Worm (Caenorhabditis elegans) whole organism, L1 larva: Measurements from ENCODE around the gene gcs-1.

Experiments used
- F16B12.6 ChIP-seq: fragments of 150-350 bp; optimal IDR thresholded peaks from 2 replicates; lab custom pipeline; 2014; ENCODE audit warnings: missing biosample characterization, missing genetic modification characterization
- Y116A8C.19 ChIP-seq: sonication (generic microtip); optimal IDR thresholded peaks from 2 replicates; lab custom pipeline; 2016; ENCODE audit warnings: missing compliant biosample characterization, missing genetic modification characterization, borderline replicate concordance
- aha-1 ChIP-seq: fragments of 150-350 bp; optimal IDR thresholded peaks from 2 replicates; lab custom pipeline; 2014; ENCODE audit warnings: missing biosample characterization, missing genetic modification characterization
- ama-1 ChIP-seq: fragments of 150-350 bp; optimal IDR thresholded peaks from 2 replicates; lab custom pipeline; 2014
- blmp-1 ChIP-seq: fragments of 150-350 bp; optimal IDR thresholded peaks from 2 replicates; lab custom pipeline; 2014; ENCODE audit warnings: missing biosample characterization, missing genetic modification characterization
- ceh-82 ChIP-seq, 3 experiments: fragments of 150-350 bp in 1 of 3; sonication (generic microtip) in 2 of 3; optimal IDR thresholded peaks; 2 replicates each; lab custom pipeline; 2014 to 2017; ENCODE audit warnings: missing biosample characterization in 3 of 3, missing genetic modification characterization in 3 of 3
- dpl-1 ChIP-seq, 3 experiments: fragments of 150-350 bp in 2 of 3; sonication (generic microtip) in 1 of 3; optimal IDR thresholded peaks; 2 replicates each; lab custom pipeline; 2014 to 2017; ENCODE audit warnings: missing biosample characterization in 3 of 3, missing genetic modification characterization in 3 of 3, missing genetic modification reagents in 3 of 3
- dsc-1 ChIP-seq: sonication (generic microtip); optimal IDR thresholded peaks from 2 replicates; lab custom pipeline; 2016; ENCODE audit warnings: mild to moderate bottlenecking, missing genetic modification characterization, missing compliant biosample characterization
- efl-1 ChIP-seq, 4 experiments: fragments of 150-350 bp; optimal IDR thresholded peaks in 3 of 4; peaks in 1 of 4; 1 replicate in 1 of 4; 2 replicates in 3 of 4; lab custom pipeline; 2014; ENCODE audit warnings: missing biosample characterization in 2 of 4, missing genetic modification characterization in 2 of 4, missing genetic modification reagents in 2 of 4
- elt-2 ChIP-seq: sonication (generic microtip); optimal IDR thresholded peaks from 2 replicates; lab custom pipeline; 2016; ENCODE audit warnings: missing genetic modification characterization, mild to moderate bottlenecking, inconsistent platforms, missing compliant biosample characterization, missing genetic modification reagents
- fos-1 ChIP-seq: fragments of 150-350 bp; optimal IDR thresholded peaks from 2 replicates; lab custom pipeline; 2014; ENCODE audit warnings: missing biosample characterization, missing genetic modification characterization
- irx-1 ChIP-seq: sonication (generic microtip); optimal IDR thresholded peaks from 2 replicates; lab custom pipeline; 2016; ENCODE audit warnings: missing genetic modification characterization, missing compliant biosample characterization
- jun-1 ChIP-seq: fragments of 150-350 bp; optimal IDR thresholded peaks from 2 replicates; lab custom pipeline; 2014; ENCODE audit warnings: missing biosample characterization, missing genetic modification reagents, missing genetic modification characterization
- lin-14 ChIP-seq: fragments of 200-800 bp; sonication (Bioruptor generic); optimal IDR thresholded peaks from 2 replicates; lab custom pipeline; 2018; ENCODE audit warnings: mild to moderate bottlenecking, missing genetic modification characterization, moderate library complexity, missing compliant biosample characterization
- lin-35 ChIP-seq, 2 experiments: fragments of 150-350 bp; optimal IDR thresholded peaks; 2 replicates each; lab custom pipeline; 2014; ENCODE audit warnings: missing biosample characterization in 2 of 2, missing genetic modification characterization in 2 of 2, missing genetic modification reagents in 2 of 2
- lin-39 ChIP-seq: fragments of 150-350 bp; optimal IDR thresholded peaks from 2 replicates; lab custom pipeline; 2014; ENCODE audit warnings: missing biosample characterization, missing genetic modification reagents, missing genetic modification characterization
- lsy-2 ChIP-seq, 2 experiments: fragments of 150-350 bp; optimal IDR thresholded peaks; 2 replicates each; lab custom pipeline; 2014; ENCODE audit warnings: missing biosample characterization in 2 of 2, missing genetic modification characterization in 2 of 2
- mep-1 ChIP-seq: fragments of 150-350 bp; optimal IDR thresholded peaks from 2 replicates; lab custom pipeline; 2014; ENCODE audit warnings: missing biosample characterization, missing genetic modification characterization
- nhr-12 ChIP-seq: sonication (generic microtip); optimal IDR thresholded peaks from 2 replicates; lab custom pipeline; 2017; ENCODE audit warnings: missing biosample characterization, missing genetic modification characterization
- nhr-20 ChIP-seq: sonication (generic microtip); optimal IDR thresholded peaks from 2 replicates; lab custom pipeline; 2016; ENCODE audit warnings: mild to moderate bottlenecking, missing genetic modification characterization, missing compliant biosample characterization
- nhr-237 ChIP-seq: fragments of 150-350 bp; optimal IDR thresholded peaks from 2 replicates; lab custom pipeline; 2014; ENCODE audit warnings: missing biosample characterization, missing genetic modification characterization
- nhr-28 ChIP-seq: fragments of 150-350 bp; optimal IDR thresholded peaks from 2 replicates; lab custom pipeline; 2014; ENCODE audit warnings: missing biosample characterization, missing genetic modification characterization
- nhr-71 ChIP-seq: sonication (generic microtip); optimal IDR thresholded peaks from 2 replicates; lab custom pipeline; 2016; ENCODE audit warnings: mild to moderate bottlenecking, missing genetic modification characterization, moderate library complexity, missing compliant biosample characterization
- rnt-1 ChIP-seq: sonication (generic microtip); optimal IDR thresholded peaks from 2 replicates; lab custom pipeline; 2016; ENCODE audit warnings: mild to moderate bottlenecking, missing genetic modification characterization, moderate library complexity, missing compliant biosample characterization
- skn-1 ChIP-seq: fragments of 150-350 bp; optimal IDR thresholded peaks from 2 replicates; lab custom pipeline; 2014; ENCODE audit warnings: missing biosample characterization, missing genetic modification characterization
- snu-23 ChIP-seq: sonication (generic microtip); optimal IDR thresholded peaks from 2 replicates; lab custom pipeline; 2016; ENCODE audit warnings: missing genetic modification characterization, missing compliant biosample characterization
- sptf-1 ChIP-seq: fragments of 150-350 bp; optimal IDR thresholded peaks from 2 replicates; lab custom pipeline; 2014; ENCODE audit warnings: missing biosample characterization, missing genetic modification characterization
- swsn-7 ChIP-seq: sonication (generic microtip); optimal IDR thresholded peaks from 2 replicates; lab custom pipeline; 2016; ENCODE audit warnings: missing genetic modification characterization, missing compliant biosample characterization
- tbx-2 ChIP-seq: sonication (generic microtip); optimal IDR thresholded peaks from 2 replicates; lab custom pipeline; 2016; ENCODE audit warnings: missing genetic modification characterization, missing compliant biosample characterization
- unc-30 ChIP-seq: sonication (generic microtip); optimal IDR thresholded peaks from 2 replicates; lab custom pipeline; 2017; ENCODE audit warnings: missing biosample characterization, missing genetic modification characterization
- unc-86 ChIP-seq: sonication (generic microtip); optimal IDR thresholded peaks from 2 replicates; lab custom pipeline; 2016; ENCODE audit warnings: missing genetic modification characterization, missing compliant biosample characterization

The gcs-1 gene

ce11 chrII:9078351-9078750 lies 40.2 kb upstream of the gcs-1 start (continued):
- TF ChIP-seq nhr-237 (no peak), skn-1 (tag; lab: Kevin White, UChicago) (no peak), snu-23 (GFP tag; lab: Kevin White, UChicago) (no peak), elt-2 (tag; lab: Kevin White, UChicago) (no peak), sptf-1 (tag; lab: Kevin White, UChicago) (no peak), blmp-1 (tag; lab: Kevin White, UChicago) (no peak)

- TF ChIP-seq efl-1 (optimal IDR thresholded peaks at IDR 0.05; lab: Kevin White, UChicago), result no peak
- TF ChIP-seq efl-1 (GFP tag; optimal IDR thresholded peaks at IDR 0.05 in 1 of 2; lab: Kevin White, UChicago), result peak in 1 of 2 experiments; percentile 44
- TF ChIP-seq lin-39, result no peak
- TF ChIP-seq mep-1, result no peak
- TF ChIP-seq ceh-82 (tag; optimal IDR thresholded peaks at IDR 0.05; lab: Kevin White, UChicago), result no peak
- no peak for TF ChIP-seq nhr-28 (tag; lab: Kevin White, UChicago)
- no peak for TF ChIP-seq tbx-2 (tag; lab: Kevin White, UChicago)
- TF ChIP-seq nhr-71, result peak; percentile 16
- no peak for TF ChIP-seq nhr-20 (tag; lab: Kevin White, UChicago)
- TF ChIP-seq lsy-2 (tag; optimal IDR thresholded peaks at IDR 0.05; lab: Kevin White, UChicago), result no peak
- TF ChIP-seq irx-1 (tag; lab: Kevin White, UChicago), result no peak
- peak; percentile 29 for TF ChIP-seq rnt-1 (tag; lab: Kevin White, UChicago)
- no peak for TF ChIP-seq lin-35 (GFP tag; optimal IDR thresholded peaks at IDR 0.05; lab: Kevin White, UChicago)
- TF ChIP-seq lin-14 (GFP tag; lab: Kevin White, UChicago), result peak; percentile 56
- no peak for TF ChIP-seq dsc-1 (tag; lab: Kevin White, UChicago)
- no peak for TF ChIP-seq dpl-1 (GFP tag; optimal IDR thresholded peaks at IDR 0.05; lab: Kevin White, UChicago)
- TF ChIP-seq blmp-1 (tag; lab: Kevin White, UChicago), result peak; percentile 4
These were observed 38.2 kb upstream of the gcs-1 start for ce11 chrII:9076098-9076879.

- TF ChIP-seq nhr-12 (tag; lab: Kevin White, UChicago), result no peak
- no peak for TF ChIP-seq efl-1 (optimal IDR thresholded peaks at IDR 0.05; lab: Kevin White, UChicago)
- TF ChIP-seq efl-1 (GFP tag; optimal IDR thresholded peaks at IDR 0.05 in 1 of 2; lab: Kevin White, UChicago), result peak in 1 of 2 experiments; percentile 21
These were observed 36.4 kb upstream of the gcs-1 start for ce11 chrII:9074492-9074891.

- peak; percentile 72 for TF ChIP-seq blmp-1 (tag; lab: Kevin White, UChicago)
- no peak for TF ChIP-seq Y116A8C.19 (tag; lab: Kevin White, UChicago)
- TF ChIP-seq dsc-1 (tag; lab: Kevin White, UChicago), result peak; percentile 6
- no peak for TF ChIP-seq F16B12.6
- no peak for TF ChIP-seq nhr-237
These were observed 34.7 kb upstream of the gcs-1 start for ce11 chrII:9072769-9073168.

- TF ChIP-seq aha-1 (tag; lab: Kevin White, UChicago), result no peak
- TF ChIP-seq mep-1, result no peak
- TF ChIP-seq efl-1 (optimal IDR thresholded peaks at IDR 0.05; lab: Kevin White, UChicago), result no peak
- TF ChIP-seq efl-1 (GFP tag; optimal IDR thresholded peaks at IDR 0.05 in 1 of 2; lab: Kevin White, UChicago), result no peak
- TF ChIP-seq unc-30 (tag; lab: Kevin White, UChicago), result no peak
- TF ChIP-seq jun-1 (tag; lab: Kevin White, UChicago), result no peak
- no peak for TF ChIP-seq ama-1 (lab: Kevin White, UChicago)
- TF ChIP-seq swsn-7, result no peak
- no peak for TF ChIP-seq unc-86 (tag; lab: Kevin White, UChicago)
- TF ChIP-seq fos-1 (tag; lab: Kevin White, UChicago), result no peak
- TF ChIP-seq tbx-2 (tag; lab: Kevin White, UChicago), result no peak
These were observed 32.6 kb upstream of the gcs-1 start, which contains the start of gene T24B8.4 for ce11 chrII:9070740-9071139. Gene T24B8.4, minus strand, starts transcription at chrII:9070840.
